Worm (Caenorhabditis elegans) whole organism, L3 larva: ENCODE results near the gene cng-3.

Experiments used
- R02D3.7 ChIP-seq: fragments of 150-350 bp; optimal IDR thresholded peaks from 2 replicates; lab custom pipeline; 2014; ENCODE audit warnings: missing biosample characterization, missing genetic modification characterization
- ZK546.5 ChIP-seq: sonication (generic microtip); optimal IDR thresholded peaks from 2 replicates; lab custom pipeline; 2017; ENCODE audit warnings: missing biosample characterization, missing genetic modification characterization
- aly-2 ChIP-seq: fragments of 150-350 bp; optimal IDR thresholded peaks from 2 replicates; lab custom pipeline; 2014; ENCODE audit warnings: missing biosample characterization, missing genetic modification characterization
- ama-1 ChIP-seq: fragments of 150-350 bp; optimal IDR thresholded peaks from 2 replicates; lab custom pipeline; 2018
- ceh-16 ChIP-seq: sonication (generic microtip); optimal IDR thresholded peaks from 2 replicates; lab custom pipeline; 2017; ENCODE audit warnings: missing biosample characterization, missing genetic modification characterization
- ceh-28 ChIP-seq: fragments of 150-350 bp; optimal IDR thresholded peaks from 2 replicates; lab custom pipeline; 2014; ENCODE audit warnings: missing biosample characterization, missing genetic modification reagents, missing genetic modification characterization
- ceh-82 ChIP-seq: fragments of 150-350 bp; optimal IDR thresholded peaks from 2 replicates; lab custom pipeline; 2014; ENCODE audit warnings: missing biosample characterization, missing genetic modification characterization
- ceh-9 ChIP-seq: sonication (generic microtip); optimal IDR thresholded peaks from 2 replicates; lab custom pipeline; 2018; ENCODE audit warnings: missing biosample characterization, missing genetic modification characterization
- daf-12 ChIP-seq: fragments of 150-350 bp; optimal IDR thresholded peaks from 2 replicates; lab custom pipeline; 2014; ENCODE audit warnings: missing biosample characterization, missing genetic modification reagents, missing genetic modification characterization
- egl-27 ChIP-seq: sonication (generic microtip); optimal IDR thresholded peaks from 4 replicates; lab custom pipeline; 2017; ENCODE audit warnings: missing biosample characterization, missing genetic modification reagents, missing genetic modification characterization
- egl-5 ChIP-seq: fragments of 150-350 bp; optimal IDR thresholded peaks from 2 replicates; lab custom pipeline; 2017; ENCODE audit warnings: missing biosample characterization, missing genetic modification reagents, missing genetic modification characterization, inconsistent platforms
- elt-1 ChIP-seq: fragments of 150-350 bp; optimal IDR thresholded peaks from 2 replicates; lab custom pipeline; 2014; ENCODE audit warnings: missing biosample characterization, missing genetic modification characterization
- elt-2 ChIP-seq: sonication (generic microtip); optimal IDR thresholded peaks from 2 replicates; lab custom pipeline; 2016; ENCODE audit warnings: missing genetic modification reagents, mild to moderate bottlenecking, missing genetic modification characterization, missing compliant biosample characterization
- elt-3 ChIP-seq, 3 experiments: fragments of 150-350 bp in 1 of 3; sonication (generic microtip) in 2 of 3; optimal IDR thresholded peaks; 2 replicates in 2 of 3; 4 replicates in 1 of 3; lab custom pipeline; 2014 to 2017; ENCODE audit warnings: missing biosample characterization in 3 of 3, missing genetic modification characterization in 3 of 3
- eor-1 ChIP-seq, 2 experiments: fragments of 150-350 bp; optimal IDR thresholded peaks; 2 replicates each; lab custom pipeline; 2014 to 2018; ENCODE audit warnings: missing biosample characterization in 2 of 2, missing genetic modification characterization in 2 of 2
- fkh-10 ChIP-seq: sonication (generic microtip); optimal IDR thresholded peaks from 2 replicates; lab custom pipeline; 2017; ENCODE audit warnings: missing biosample characterization, missing genetic modification reagents, missing genetic modification characterization
- fkh-2 ChIP-seq: fragments of 150-350 bp; optimal IDR thresholded peaks from 2 replicates; lab custom pipeline; 2014; ENCODE audit warnings: missing biosample characterization, missing genetic modification reagents, missing genetic modification characterization
- fos-1 ChIP-seq: fragments of 150-350 bp; optimal IDR thresholded peaks from 2 replicates; lab custom pipeline; 2014; ENCODE audit warnings: missing biosample characterization, missing genetic modification characterization
- hmg-11 ChIP-seq: sonication (generic microtip); optimal IDR thresholded peaks from 2 replicates; lab custom pipeline; 2016; ENCODE audit warnings: missing genetic modification characterization, missing compliant biosample characterization
- jun-1 ChIP-seq: fragments of 150-350 bp; optimal IDR thresholded peaks from 2 replicates; lab custom pipeline; 2014; ENCODE audit warnings: missing biosample characterization, missing genetic modification reagents, missing genetic modification characterization
- lin-15B ChIP-seq: fragments of 150-350 bp; optimal IDR thresholded peaks from 2 replicates; lab custom pipeline; 2014; ENCODE audit warnings: missing biosample characterization, missing genetic modification characterization
- lin-39 ChIP-seq: fragments of 150-350 bp; optimal IDR thresholded peaks from 2 replicates; lab custom pipeline; 2018; ENCODE audit warnings: missing biosample characterization, missing genetic modification reagents, missing genetic modification characterization
- lsy-12 ChIP-seq: sonication (generic microtip); optimal IDR thresholded peaks from 2 replicates; lab custom pipeline; 2016; ENCODE audit warnings: mild to moderate bottlenecking, missing genetic modification characterization, missing compliant biosample characterization
- mdl-1 ChIP-seq: fragments of 150-350 bp; optimal IDR thresholded peaks from 2 replicates; lab custom pipeline; 2014; ENCODE audit warnings: missing biosample characterization, missing genetic modification characterization
- mml-1 ChIP-seq: fragments of 150-350 bp; sonication (generic microtip); optimal IDR thresholded peaks from 3 replicates; lab custom pipeline; 2014; ENCODE audit warnings: missing biosample characterization, missing genetic modification characterization
- nfya-1 ChIP-seq: sonication (generic microtip); optimal IDR thresholded peaks from 2 replicates; lab custom pipeline; 2017; ENCODE audit warnings: missing genetic modification characterization, mild to moderate bottlenecking, missing compliant biosample characterization, antibody characterized with exemption, moderate library complexity; ENCODE audit not compliant: insufficient read depth
- nhr-11 ChIP-seq: fragments of 150-350 bp; optimal IDR thresholded peaks from 2 replicates; lab custom pipeline; 2014; ENCODE audit warnings: missing biosample characterization, missing genetic modification characterization
- nhr-12 ChIP-seq: fragments of 150-350 bp; optimal IDR thresholded peaks from 2 replicates; lab custom pipeline; 2014; ENCODE audit warnings: missing biosample characterization, missing genetic modification characterization
- nhr-23 ChIP-seq: fragments of 150-350 bp; optimal IDR thresholded peaks from 2 replicates; lab custom pipeline; 2014; ENCODE audit warnings: missing biosample characterization, missing genetic modification reagents, missing genetic modification characterization
- nhr-237 ChIP-seq: fragments of 150-350 bp; optimal IDR thresholded peaks from 2 replicates; lab custom pipeline; 2014; ENCODE audit warnings: missing biosample characterization, missing genetic modification characterization
- nhr-25 ChIP-seq: sonication (generic microtip); optimal IDR thresholded peaks from 2 replicates; lab custom pipeline; 2017; ENCODE audit warnings: missing biosample characterization, missing genetic modification characterization
- nhr-28 ChIP-seq: fragments of 150-350 bp; optimal IDR thresholded peaks from 2 replicates; lab custom pipeline; 2014; ENCODE audit warnings: missing biosample characterization, missing genetic modification characterization
- nhr-43 ChIP-seq: sonication (generic microtip); optimal IDR thresholded peaks from 2 replicates; lab custom pipeline; 2016; ENCODE audit warnings: mild to moderate bottlenecking, missing genetic modification characterization, missing compliant biosample characterization; ENCODE audit not compliant: poor library complexity, severe bottlenecking
- nhr-67 ChIP-seq: fragments of 150-350 bp; optimal IDR thresholded peaks from 2 replicates; lab custom pipeline; 2014; ENCODE audit warnings: missing biosample characterization, missing genetic modification characterization
- nhr-76 ChIP-seq: fragments of 150-350 bp; sonication (generic microtip); optimal IDR thresholded peaks from 5 replicates; lab custom pipeline; 2014; ENCODE audit warnings: missing biosample characterization, missing genetic modification characterization
- nhr-77 ChIP-seq: fragments of 150-350 bp; optimal IDR thresholded peaks from 2 replicates; lab custom pipeline; 2014; ENCODE audit warnings: missing biosample characterization, missing genetic modification characterization
- pha-4 ChIP-seq: fragments of 150-350 bp; optimal IDR thresholded peaks from 2 replicates; lab custom pipeline; 2014; ENCODE audit warnings: missing biosample characterization, missing genetic modification reagents, missing genetic modification characterization
- pqm-1 ChIP-seq: fragments of 150-350 bp; optimal IDR thresholded peaks from 2 replicates; lab custom pipeline; 2017; ENCODE audit warnings: missing biosample characterization, missing genetic modification characterization, inconsistent platforms
- sea-2 ChIP-seq: fragments of 150-350 bp; sonication (generic microtip); optimal IDR thresholded peaks from 4 replicates; lab custom pipeline; 2014; ENCODE audit warnings: missing biosample characterization, missing genetic modification reagents, missing genetic modification characterization
- skn-1 ChIP-seq: fragments of 150-350 bp; optimal IDR thresholded peaks from 2 replicates; lab custom pipeline; 2014; ENCODE audit warnings: missing biosample characterization, missing genetic modification characterization
- snpc-4 ChIP-seq: fragments of 150-350 bp; optimal IDR thresholded peaks from 2 replicates; lab custom pipeline; 2014; ENCODE audit warnings: missing biosample characterization, missing genetic modification characterization
- tbx-2 ChIP-seq: sonication (generic microtip); optimal IDR thresholded peaks from 2 replicates; lab custom pipeline; 2016; ENCODE audit warnings: mild to moderate bottlenecking, missing genetic modification characterization, missing compliant biosample characterization
- unc-39 ChIP-seq: sonication (generic microtip); optimal IDR thresholded peaks from 4 replicates; lab custom pipeline; 2017; ENCODE audit warnings: missing biosample characterization, missing genetic modification characterization
- unc-62 ChIP-seq: fragments of 150-350 bp; sonication (generic microtip); optimal IDR thresholded peaks from 4 replicates; lab custom pipeline; 2014; ENCODE audit warnings: missing biosample characterization, missing genetic modification reagents, missing genetic modification characterization
- zag-1 ChIP-seq: fragments of 150-350 bp; optimal IDR thresholded peaks from 2 replicates; lab custom pipeline; 2014; ENCODE audit warnings: missing biosample characterization, missing genetic modification characterization
- ztf-11 ChIP-seq: fragments of 150-350 bp; optimal IDR thresholded peaks from 2 replicates; lab custom pipeline; 2014; ENCODE audit warnings: missing biosample characterization, missing genetic modification characterization
- ztf-4 ChIP-seq: fragments of 150-350 bp; optimal IDR thresholded peaks from 2 replicates; lab custom pipeline; 2014; ENCODE audit warnings: missing biosample characterization, missing genetic modification characterization

cng-3 gene

DNA sequence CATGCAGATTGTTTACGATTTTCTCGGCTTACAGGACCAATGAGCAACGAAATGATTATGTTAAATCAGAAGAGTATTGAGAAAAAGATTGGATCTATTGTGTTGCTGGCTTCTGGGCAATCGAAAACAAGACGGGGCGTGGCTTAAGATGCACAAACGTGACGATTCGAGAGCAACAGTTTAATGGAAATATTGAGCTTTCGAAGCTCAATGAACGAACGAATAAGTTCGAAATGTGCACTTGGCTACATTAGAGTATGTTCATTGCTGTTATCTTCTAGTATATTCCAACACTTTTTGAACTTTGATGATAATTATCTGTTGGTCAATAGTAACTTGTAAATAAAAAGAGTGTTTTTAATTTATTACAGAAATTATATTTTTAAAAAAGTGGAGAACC is 35.4 kb downstream of the cng-3 start, which contains the start of gene hsp-12.3:
Gene hsp-12.3 (minus strand): TSS at position 101 of the 400 bp plus-strand sequence.
- TF ChIP-seq eor-1 (tag; optimal IDR thresholded peaks at IDR 0.05; lab: Kevin White, UChicago) (no peak), mdl-1 (no peak), nhr-25 (no peak), ceh-9 (tag; lab: Kevin White, UChicago) (no peak), ZK546.5 (tag; lab: Kevin White, UChicago) (no peak)

DNA sequence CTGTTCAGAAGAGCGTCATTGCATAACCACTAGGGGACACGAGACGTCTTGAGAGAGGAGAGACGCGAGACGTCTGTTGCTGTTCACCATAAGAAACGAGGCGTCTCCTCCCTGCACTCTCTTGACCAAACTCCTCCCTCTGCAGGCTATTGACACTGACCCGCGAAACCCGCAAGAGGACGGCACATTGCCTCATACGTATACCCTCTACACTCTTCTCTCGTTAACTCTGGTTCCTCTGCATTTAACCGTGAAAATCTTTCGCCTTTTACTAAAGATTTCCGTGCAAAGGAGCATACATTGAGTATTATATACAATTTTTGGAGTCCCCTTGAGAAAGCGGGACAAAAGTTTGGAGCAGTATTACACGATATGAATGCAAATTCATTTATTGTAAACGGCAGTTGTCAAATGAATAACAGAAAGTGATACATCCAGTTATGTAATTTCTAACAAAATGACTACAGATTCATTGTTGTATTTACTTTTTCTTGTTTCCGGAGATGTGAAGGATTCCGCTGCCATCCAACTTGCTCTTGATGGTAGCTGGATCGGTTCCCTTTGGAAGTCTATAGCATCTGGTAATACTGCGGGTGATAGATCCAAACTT is 36.3 kb downstream of the cng-3 start:
- TF ChIP-seq nhr-237 (tag; lab: Kevin White, UChicago), result no peak
- peak; percentile 65 for TF ChIP-seq egl-5
- TF ChIP-seq pha-4, result peak; percentile 98
- no peak for TF ChIP-seq sea-2 (GFP tag; lab: Kevin White, UChicago)
- peak; percentile 91 for TF ChIP-seq lsy-12 (tag; lab: Kevin White, UChicago)
- peak; percentile 88 for TF ChIP-seq lin-15B
- peak in 2 of 3 experiments; percentile 6 to 64 for TF ChIP-seq elt-3 (tag; optimal IDR thresholded peaks at IDR 0.05; lab: Kevin White, UChicago)
- TF ChIP-seq mml-1 (tag; lab: Kevin White, UChicago), result no peak
- no peak for TF ChIP-seq eor-1 (tag; optimal IDR thresholded peaks at IDR 0.05; lab: Kevin White, UChicago)
- TF ChIP-seq aly-2 (tag; lab: Kevin White, UChicago), result peak; percentile 68
- no peak for TF ChIP-seq daf-12 (tag; lab: Kevin White, UChicago)
- TF ChIP-seq fos-1 (tag; lab: Kevin White, UChicago), result peak; percentile 83
- TF ChIP-seq jun-1 (tag; lab: Kevin White, UChicago), result peak; percentile 91
- peak; percentile 78 for TF ChIP-seq tbx-2 (tag; lab: Kevin White, UChicago)
- no peak for TF ChIP-seq ceh-9 (tag; lab: Kevin White, UChicago)
- peak; percentile 2 for TF ChIP-seq nhr-28 (tag; lab: Kevin White, UChicago)
- TF ChIP-seq nhr-12 (tag; lab: Kevin White, UChicago), result no peak
- TF ChIP-seq ama-1 (lab: Kevin White, UChicago), result peak; percentile 98
- no peak for TF ChIP-seq zag-1
- peak; percentile 52 for TF ChIP-seq elt-1 (tag; lab: Kevin White, UChicago)
- peak; percentile 100 for TF ChIP-seq snpc-4
- no peak for TF ChIP-seq unc-39 (tag; lab: Kevin White, UChicago)
- no peak for TF ChIP-seq nhr-67 (tag; lab: Kevin White, UChicago)
- TF ChIP-seq ceh-28 (tag; lab: Kevin White, UChicago), result peak; percentile 83
- TF ChIP-seq fkh-10 (GFP tag; lab: Kevin White, UChicago), result peak; percentile 46
- TF ChIP-seq nhr-11 (tag; lab: Kevin White, UChicago), result peak; percentile 9
- TF ChIP-seq ZK546.5 (tag; lab: Kevin White, UChicago), result no peak
- TF ChIP-seq R02D3.7 (tag; lab: Kevin White, UChicago), result peak; percentile 76
- TF ChIP-seq nhr-77 (tag; lab: Kevin White, UChicago), result peak; percentile 84
- peak; percentile 45 for TF ChIP-seq unc-62
- peak; percentile 81 for TF ChIP-seq ceh-82 (tag; lab: Kevin White, UChicago)
- peak; percentile 83 for TF ChIP-seq elt-2 (tag; lab: Kevin White, UChicago)
- peak; percentile 93 for TF ChIP-seq pqm-1 (tag; lab: Kevin White, UChicago)
- TF ChIP-seq ztf-4 (tag; lab: Kevin White, UChicago), result peak; percentile 80
- TF ChIP-seq ztf-11, result no peak
- TF ChIP-seq egl-27 (tag; lab: Kevin White, UChicago), result peak; percentile 82
- TF ChIP-seq hmg-11 (tag; lab: Kevin White, UChicago), result peak; percentile 95
- peak; percentile 93 for TF ChIP-seq lin-39
- peak; percentile 91 for TF ChIP-seq nhr-23 (tag; lab: Kevin White, UChicago)
- peak; percentile 52 for TF ChIP-seq ceh-16 (tag; lab: Kevin White, UChicago)
- peak; percentile 63 for TF ChIP-seq mdl-1
- peak; percentile 94 for TF ChIP-seq nfya-1 (tag; lab: Kevin White, UChicago)
- peak; percentile 54 for TF ChIP-seq skn-1 (tag; lab: Kevin White, UChicago)
- TF ChIP-seq nhr-43, result peak; percentile 89
- TF ChIP-seq nhr-25, result peak; percentile 97
- TF ChIP-seq nhr-76 (tag; lab: Kevin White, UChicago), result peak; percentile 86
- peak; percentile 66 for TF ChIP-seq fkh-2 (tag; lab: Kevin White, UChicago)
